Fruit fly (Drosophila melanogaster): Measurements from ENCODE around the gene Rpt5.
A peak's percentile ranks its signal among the peaks of the same experiment; 100 is the strongest.

dm6 chr3R:23763622-23764273, 11.1 kb downstream of the Rpt5 start, which contains the start of gene Lsd-1:
- no peak for TF ChIP-seq CG8319 (GFP tag; optimal IDR thresholded peaks at IDR 0.05)
- peak; percentile 54 for TF ChIP-seq Ets96B (tag; optimal IDR thresholded peaks at IDR 0.05)
- peak; percentile 29 for TF ChIP-seq CG1621 (tag; optimal IDR thresholded peaks at IDR 0.05)
- TF ChIP-seq fd59A (GFP tag; optimal IDR thresholded peaks at IDR 0.05), result no peak
- TF ChIP-seq CG10669 (GFP tag; optimal IDR thresholded peaks at IDR 0.05), result peak; percentile 46
- TF ChIP-seq OdsH (GFP tag; optimal IDR thresholded peaks at IDR 0.05), result peak; percentile 2
- no peak for TF ChIP-seq Lpt (GFP tag; optimal IDR thresholded peaks at IDR 0.05)
- TF ChIP-seq fd85E (GFP tag; optimal IDR thresholded peaks at IDR 0.05), result no peak
- no peak for TF ChIP-seq CG31627 (GFP tag; optimal IDR thresholded peaks at IDR 0.05)
- TF ChIP-seq Sox15 (GFP tag; optimal IDR thresholded peaks at IDR 0.05), result no peak
- peak; percentile 98 for TF ChIP-seq svp (GFP tag)
- peak; percentile 44 for TF ChIP-seq CG6163 (GFP tag; IDR thresholded peaks at IDR 0.05)
- peak; percentile 64 for TF ChIP-seq net (GFP tag; optimal IDR thresholded peaks at IDR 0.05)
- peak; percentile 69 for TF ChIP-seq CG16779 (tag; optimal IDR thresholded peaks at IDR 0.05)

All from whole organism, prepupa.